Worm (Caenorhabditis elegans): ENCODE data around the gene set-1.
A peak's percentile ranks its signal among the peaks of the same experiment; 100 is the strongest.

set-1 gene

DNA sequence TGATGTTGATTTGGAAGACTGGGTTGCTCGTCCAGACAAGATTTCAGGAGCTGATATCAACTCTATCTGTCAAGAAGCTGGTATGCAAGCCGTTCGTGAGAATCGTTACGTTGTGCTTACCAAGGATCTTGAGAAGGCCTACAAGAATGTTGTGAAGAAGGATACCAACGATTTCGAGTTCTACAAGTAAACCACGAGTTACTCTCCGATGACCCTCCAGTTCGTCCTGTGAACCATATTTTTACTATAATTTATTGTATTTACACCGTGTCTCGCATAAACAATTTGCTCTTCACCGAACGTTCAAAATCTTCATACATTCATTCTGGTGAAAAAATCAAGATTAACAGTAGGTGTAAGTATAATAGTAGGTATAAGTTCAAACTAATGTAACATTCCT, 38.8 kb upstream of the set-1 start:
- TF ChIP-seq unc-62 (GFP tag; optimal IDR thresholded peaks at IDR 0.05 in 1 of 2) (peak in 1 of 2 experiments; percentile 90), unc-62 (tag; optimal IDR thresholded peaks at IDR 0.05) (no peak), ZK337.2 (GFP tag; IDR thresholded peaks at IDR 0.05) (no peak), lsy-2 (tag; optimal IDR thresholded peaks at IDR 0.05) (no peak), aly-2 (tag; optimal IDR thresholded peaks at IDR 0.05) (no peak), gei-8 (GFP tag; optimal IDR thresholded peaks at IDR 0.05) (no peak)

DNA sequence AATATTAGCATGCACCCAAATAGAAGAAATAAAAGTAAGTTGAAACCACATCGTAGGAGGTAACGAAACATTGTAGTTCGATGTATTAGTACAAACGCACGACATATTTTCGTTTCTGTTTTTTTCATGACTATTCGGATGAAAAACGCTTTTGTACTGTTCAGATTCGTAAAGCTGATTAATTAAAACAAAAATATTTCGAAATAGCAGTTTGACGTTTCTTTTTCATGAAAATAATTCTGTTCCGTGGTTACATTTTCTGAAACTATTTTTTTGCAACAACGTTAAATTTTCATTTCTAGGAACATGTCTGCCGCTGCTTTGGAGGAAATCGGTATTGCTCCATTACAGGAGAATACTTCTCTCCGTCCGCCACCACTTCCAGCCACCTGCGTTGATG, 37.3 kb upstream of the set-1 start, which contains the start of gene rpt-3:
TSS of gene rpt-3 (plus strand) at position 301 of the 400 bp plus-strand sequence.
- TF ChIP-seq pha-4 (GFP tag; IDR thresholded peaks at IDR 0.05) (peak; percentile 29; the same call in 1 of the 2 replicates), pha-4 (tag; optimal IDR thresholded peaks at IDR 0.05) (no peak), F26F4.8 (GFP tag; conservative IDR thresholded peaks at IDR 0.05) (no peak), ctbp-1 (GFP tag; IDR thresholded peaks at IDR 0.05) (no peak), lin-38 (GFP tag; IDR thresholded peaks at IDR 0.05) (no peak), lin-1 (GFP tag; IDR thresholded peaks at IDR 0.05) (no peak), Y48G9A.11 (GFP tag; IDR thresholded peaks at IDR 0.05) (0 out of 2 replicates have a peak, but pooled peaks have one; percentile 11), duxl-1 (tag; optimal IDR thresholded peaks at IDR 0.05; ENCODE audit: poor library complexity) (no peak), ama-1 (optimal IDR thresholded peaks at IDR 0.05) (no peak), egl-27 (tag; optimal IDR thresholded peaks at IDR 0.05) (no peak)

DNA sequence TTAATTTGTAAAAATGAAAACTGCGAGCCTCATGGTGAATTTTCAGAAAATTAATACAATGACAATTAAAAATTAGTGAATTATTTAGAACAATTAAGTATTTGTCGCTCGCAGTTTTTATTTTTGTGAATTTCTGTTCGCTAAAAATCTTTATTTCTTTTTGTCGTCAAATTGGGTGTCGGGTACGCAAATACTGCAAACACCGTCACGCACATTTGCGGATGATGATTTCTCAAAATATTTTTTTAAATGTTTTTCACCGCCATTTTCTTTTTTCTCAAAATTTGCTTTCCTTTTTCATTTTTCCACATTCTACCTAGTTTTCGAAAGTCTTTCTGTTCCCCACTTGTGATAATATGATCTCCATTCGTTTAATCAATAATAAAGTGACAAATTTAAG, 36.7 kb upstream of the set-1 start:
- TF ChIP-seq dpl-1 (GFP tag; optimal IDR thresholded peaks at IDR 0.05) (peak; percentile 63), set-16 (GFP tag; IDR thresholded peaks at IDR 0.05) (no peak), lsy-2 (tag; optimal IDR thresholded peaks at IDR 0.05) (no peak), Y5F2A.4 (GFP tag; optimal IDR thresholded peaks at IDR 0.05) (no peak), rbr-2 (tag; optimal IDR thresholded peaks at IDR 0.05) (peak; percentile 24), F26F4.8 (GFP tag; conservative IDR thresholded peaks at IDR 0.05) (no peak)

DNA sequence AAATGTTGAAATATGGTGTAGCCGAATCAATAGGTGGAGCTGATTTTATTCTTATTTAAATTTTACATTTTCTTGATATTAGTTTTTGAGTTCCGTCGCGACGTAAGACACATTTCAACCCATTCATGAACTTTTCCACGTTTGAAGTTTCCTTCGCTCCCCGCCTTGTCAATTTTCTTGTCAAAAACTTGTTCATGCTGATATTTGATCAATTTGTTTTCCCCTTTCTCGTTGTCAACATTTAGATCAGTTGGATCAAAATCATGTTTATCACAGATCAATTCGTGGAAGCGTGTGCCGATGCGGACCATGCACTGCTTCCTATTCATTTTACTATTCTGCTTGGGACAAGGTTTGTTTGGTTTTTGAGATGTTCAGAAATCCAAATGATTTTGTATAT, 30.7 kb upstream of the set-1 start, which contains the start of gene chtb-2:
TSS of gene chtb-2 (plus strand) at position 301 of the 400 bp plus-strand sequence.
- TF ChIP-seq madf-5 (GFP tag; IDR thresholded peaks at IDR 0.05) (no peak), tag-97 (GFP tag; IDR thresholded peaks at IDR 0.05) (no peak), mdl-1 (tag; optimal IDR thresholded peaks at IDR 0.05) (no peak)

DNA sequence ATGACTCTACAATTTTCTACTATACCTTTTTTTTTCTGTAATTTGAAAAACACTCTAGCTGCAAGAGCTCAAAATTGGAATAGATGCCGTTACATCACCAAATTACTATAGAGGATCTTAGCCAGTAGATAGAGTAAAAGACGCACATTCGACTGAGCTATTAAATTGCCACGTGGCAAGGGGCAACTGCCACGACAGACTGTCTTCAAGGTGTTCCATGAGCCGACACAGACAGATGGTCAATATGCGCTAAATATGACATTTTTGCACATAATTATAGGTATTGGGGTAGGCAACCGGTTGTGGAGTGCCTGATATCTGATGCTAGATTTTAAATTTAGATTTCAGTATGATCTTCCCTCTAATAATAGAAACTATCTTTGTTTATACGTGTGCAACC, 27.3 kb upstream of the set-1 start:
- TF ChIP-seq aha-1 (tag) (peak; percentile 93), fkh-10 (GFP tag; optimal IDR thresholded peaks at IDR 0.05) (no peak)

ce11 chrIII:6478256-6479004, 26.3 kb upstream of the set-1 start, which contains the start of gene zip-8:
Gene zip-8, plus strand, starts transcription at chrIII:6478955.
- no peak for TF ChIP-seq egl-43 (GFP tag; IDR thresholded peaks at IDR 0.05)
- no peak for TF ChIP-seq tag-97 (GFP tag; IDR thresholded peaks at IDR 0.05)
- peak; percentile 66 for TF ChIP-seq set-16 (GFP tag; IDR thresholded peaks at IDR 0.05)
- TF ChIP-seq nhr-48 (tag; optimal IDR thresholded peaks at IDR 0.05): no peak
- TF ChIP-seq aha-1 (tag): peak; percentile 71

ce11 chrIII:6476380-6476779, 24.2 kb upstream of the set-1 start:
- TF ChIP-seq gei-8 (GFP tag; optimal IDR thresholded peaks at IDR 0.05) (no peak), egl-43 (GFP tag; IDR thresholded peaks at IDR 0.05) (no peak), D1046.2 (GFP tag; IDR thresholded peaks at IDR 0.05) (no peak), tra-1 (GFP tag; IDR thresholded peaks at IDR 0.05) (no peak), duxl-1 (tag; optimal IDR thresholded peaks at IDR 0.05; ENCODE audit: poor library complexity) (no peak), pqm-1 (tag; optimal IDR thresholded peaks at IDR 0.05) (no peak), ZK546.5 (tag; optimal IDR thresholded peaks at IDR 0.05) (no peak), madf-9 (GFP tag; conservative IDR thresholded peaks at IDR 0.05) (no peak), mdt-29 (GFP tag; IDR thresholded peaks at IDR 0.05) (no peak), mxl-2 (GFP tag; conservative IDR thresholded peaks at IDR 0.05) (no peak), nhr-102 (tag; optimal IDR thresholded peaks at IDR 0.05) (no peak), pha-4 (GFP tag; IDR thresholded peaks at IDR 0.05) (no peak), pha-4 (tag; optimal IDR thresholded peaks at IDR 0.05) (no peak), F10B5.3 (tag; optimal IDR thresholded peaks at IDR 0.05) (no peak), mxl-3 (GFP tag; optimal IDR thresholded peaks at IDR 0.05) (no peak), lsy-2 (tag; optimal IDR thresholded peaks at IDR 0.05) (no peak), F49E8.2 (tag; optimal IDR thresholded peaks at IDR 0.05; ENCODE audit: borderline replicate concordance) (no peak), zip-11 (GFP tag; IDR thresholded peaks at IDR 0.05) (no peak)

Data from whole organism, L4 larva.